Worm (Caenorhabditis elegans): Measurements from ENCODE around the gene F44E5.5.

- TF ChIP-seq ama-1 (optimal IDR thresholded peaks at IDR 0.05), result no peak
- TF ChIP-seq pes-1 (GFP tag; IDR thresholded peaks at IDR 0.05), result no peak
- no peak for TF ChIP-seq B0310.2 (tag; optimal IDR thresholded peaks at IDR 0.05)
Observed at ce11 chrII:11772364-11772763, 12.9 kb downstream of the F44E5.5 start, which contains the start of gene F44E5.15.
